Worm (Caenorhabditis elegans) whole organism, young adult: ENCODE results near the gene K01D12.5.
A peak's percentile ranks its signal among the peaks of the same experiment; 100 is the strongest.

Source experiments
- B0261.1 ChIP-seq: sonication (generic microtip); optimal IDR thresholded peaks from 2 replicates; lab custom pipeline; 2016; ENCODE audit warnings: mild to moderate bottlenecking, missing genetic modification characterization, moderate library complexity, missing compliant biosample characterization
- B0336.3 ChIP-seq: fragments of 200-800 bp; sonication (Bioruptor generic); IDR thresholded peaks from 2 replicates; pipeline ENCODE4 v1.3.6; 2022; ENCODE audit warnings: missing genetic modification characterization, missing compliant biosample characterization
- C06A6.2 ChIP-seq: fragments of 200-800 bp; sonication (Bioruptor generic); conservative IDR thresholded peaks from 2 replicates; pipeline ENCODE4 v1.3.6; 2022; ENCODE audit warnings: missing genetic modification characterization, missing compliant biosample characterization
- F22D6.2 ChIP-seq: sonication (generic microtip); optimal IDR thresholded peaks from 2 replicates; lab custom pipeline; 2016; ENCODE audit warnings: mild to moderate bottlenecking, missing genetic modification characterization, missing compliant biosample characterization
- F37B4.10 ChIP-seq: fragments of 200-800 bp; sonication (Bioruptor generic); IDR thresholded peaks from 2 replicates; pipeline ENCODE4 v1.3.6; 2022; ENCODE audit warnings: missing genetic modification characterization, missing compliant biosample characterization
- F57C9.4 ChIP-seq: sonication (generic microtip); optimal IDR thresholded peaks from 2 replicates; lab custom pipeline; 2017; ENCODE audit warnings: mild to moderate bottlenecking, missing genetic modification characterization, missing compliant biosample characterization
- K11D2.4 ChIP-seq: fragments of 200-800 bp; sonication (Bioruptor generic); IDR thresholded peaks from 2 replicates; pipeline ENCODE4 v1.3.6; 2022; ENCODE audit warnings: missing genetic modification reagents, missing genetic modification characterization, missing compliant biosample characterization
- K12H6.12 ChIP-seq: fragments of 200-800 bp; sonication (Bioruptor generic); optimal IDR thresholded peaks from 2 replicates; lab custom pipeline; 2018; ENCODE audit warnings: mild to moderate bottlenecking, missing genetic modification characterization, missing compliant biosample characterization
- T07F8.4 ChIP-seq: sonication (generic microtip); optimal IDR thresholded peaks from 2 replicates; lab custom pipeline; 2016; ENCODE audit warnings: mild to moderate bottlenecking, missing genetic modification characterization, moderate library complexity, missing compliant biosample characterization
- T26A5.8 ChIP-seq: sonication (generic microtip); optimal IDR thresholded peaks from 2 replicates; lab custom pipeline; 2016; ENCODE audit warnings: missing genetic modification characterization, missing compliant biosample characterization
- Y56A3A.18 ChIP-seq: fragments of 200-800 bp; sonication (Bioruptor generic); IDR thresholded peaks from 2 replicates; pipeline ENCODE4 v1.3.6; 2022; ENCODE audit warnings: missing genetic modification reagents, missing genetic modification characterization, missing compliant biosample characterization
- attf-3 ChIP-seq: fragments of 200-800 bp; sonication (Bioruptor generic); conservative IDR thresholded peaks from 2 replicates; pipeline ENCODE4 v1.3.6; 2022; ENCODE audit warnings: missing genetic modification reagents, missing genetic modification characterization, missing compliant biosample characterization
- attf-5 ChIP-seq: fragments of 200-800 bp; sonication (Bioruptor generic); optimal IDR thresholded peaks from 2 replicates; lab custom pipeline; 2018; ENCODE audit warnings: mild to moderate bottlenecking, missing genetic modification characterization, missing compliant biosample characterization
- attf-6 ChIP-seq: fragments of 200-800 bp; sonication (Bioruptor generic); IDR thresholded peaks from 2 replicates; pipeline ENCODE4 v1.3.6; 2022; ENCODE audit warnings: missing genetic modification reagents, missing genetic modification characterization, missing compliant biosample characterization
- ceh-27 ChIP-seq: fragments of 200-800 bp; sonication (Bioruptor generic); optimal IDR thresholded peaks from 2 replicates; lab custom pipeline; 2018; ENCODE audit warnings: mild to moderate bottlenecking, missing genetic modification characterization, moderate library complexity, missing compliant biosample characterization
- ceh-40 ChIP-seq: fragments of 200-800 bp; sonication (Bioruptor generic); IDR thresholded peaks from 2 replicates; pipeline ENCODE4 v1.3.6; 2022; ENCODE audit warnings: missing genetic modification characterization, missing compliant biosample characterization
- ceh-79 ChIP-seq: sonication (generic microtip); optimal IDR thresholded peaks from 2 replicates; lab custom pipeline; 2017; ENCODE audit warnings: mild to moderate bottlenecking, missing genetic modification characterization, missing compliant biosample characterization
- dox-1 ChIP-seq: fragments of 200-800 bp; sonication (Bioruptor generic); IDR thresholded peaks from 2 replicates; pipeline ENCODE4 v1.3.6; 2022; ENCODE audit warnings: missing genetic modification reagents, missing genetic modification characterization, missing compliant biosample characterization
- egrh-3 ChIP-seq: fragments of 200-800 bp; sonication (Bioruptor generic); IDR thresholded peaks from 2 replicates; pipeline ENCODE4 v1.3.6; 2022; ENCODE audit warnings: missing genetic modification reagents, missing genetic modification characterization, missing compliant biosample characterization
- gei-17 ChIP-seq: fragments of 200-800 bp; sonication (Bioruptor generic); optimal IDR thresholded peaks from 2 replicates; lab custom pipeline; 2018; ENCODE audit warnings: mild to moderate bottlenecking, missing genetic modification characterization, missing compliant biosample characterization
- hlh-26 ChIP-seq: fragments of 200-800 bp; sonication (Bioruptor generic); conservative IDR thresholded peaks from 2 replicates; pipeline ENCODE4 v1.3.6; 2022; ENCODE audit warnings: missing genetic modification reagents, missing genetic modification characterization, missing compliant biosample characterization
- hmg-1.2 ChIP-seq: fragments of 200-800 bp; sonication (Bioruptor generic); IDR thresholded peaks from 2 replicates; pipeline ENCODE4 v1.3.6; 2022; ENCODE audit warnings: missing genetic modification reagents, missing genetic modification characterization, missing compliant biosample characterization
- lag-1 ChIP-seq: fragments of 200-800 bp; sonication (Bioruptor generic); IDR thresholded peaks from 2 replicates; pipeline ENCODE4 v1.3.6; 2022; ENCODE audit warnings: missing genetic modification reagents, missing genetic modification characterization, missing compliant biosample characterization
- lin-26 ChIP-seq: fragments of 200-800 bp; sonication (Bioruptor generic); IDR thresholded peaks from 2 replicates; pipeline ENCODE4 v1.3.6; 2022; ENCODE audit warnings: missing genetic modification reagents, missing genetic modification characterization, missing compliant biosample characterization
- lin-35 ChIP-seq, 3 experiments: fragments of 150-350 bp in 2 of 3; sonication (generic microtip) in 1 of 3; optimal IDR thresholded peaks; 2 replicates each; lab custom pipeline; 2014 to 2018; ENCODE audit warnings: missing biosample characterization in 3 of 3, missing genetic modification characterization in 3 of 3, missing genetic modification reagents in 3 of 3
- lsl-1 ChIP-seq: fragments of 200-800 bp; sonication (Bioruptor generic); optimal IDR thresholded peaks from 2 replicates; lab custom pipeline; 2018; ENCODE audit warnings: mild to moderate bottlenecking, missing genetic modification characterization, moderate library complexity, missing compliant biosample characterization
- madf-10 ChIP-seq: sonication (generic microtip); optimal IDR thresholded peaks from 2 replicates; lab custom pipeline; 2016; ENCODE audit warnings: mild to moderate bottlenecking, missing genetic modification characterization, missing compliant biosample characterization
- mcd-1 ChIP-seq: fragments of 200-800 bp; sonication (Bioruptor generic); IDR thresholded peaks from 2 replicates; pipeline ENCODE4 v1.3.6; 2022; ENCODE audit warnings: missing genetic modification reagents, missing genetic modification characterization, missing compliant biosample characterization
- nhr-120 ChIP-seq: fragments of 200-800 bp; sonication (Bioruptor generic); IDR thresholded peaks from 2 replicates; pipeline ENCODE4 v1.3.6; 2022; ENCODE audit warnings: missing genetic modification characterization, missing compliant biosample characterization
- rcor-1 ChIP-seq: fragments of 200-800 bp; sonication (Bioruptor generic); IDR thresholded peaks from 2 replicates; pipeline ENCODE4 v1.3.6; 2022; ENCODE audit warnings: missing genetic modification reagents, missing genetic modification characterization, missing compliant biosample characterization
- rpc-1 ChIP-seq, 2 experiments: fragments of 150-350 bp in 1 of 2; sonication (generic microtip) in 1 of 2; optimal IDR thresholded peaks; 2 replicates each; lab custom pipeline; 2014 to 2018; ENCODE audit warnings: missing biosample characterization in 1 of 2, missing genetic modification characterization in 1 of 2, missing genetic modification reagents in 1 of 2, missing genotype in 1 of 2
- unc-130 ChIP-seq: sonication (generic microtip); optimal IDR thresholded peaks from 2 replicates; lab custom pipeline; 2016; ENCODE audit warnings: missing genetic modification reagents, missing genetic modification characterization, missing compliant biosample characterization
- zfh-2 ChIP-seq: fragments of 200-800 bp; sonication (Bioruptor generic); conservative IDR thresholded peaks from 2 replicates; pipeline ENCODE4 v1.3.6; 2022; ENCODE audit warnings: missing genetic modification reagents, missing genetic modification characterization, missing compliant biosample characterization
- zim-3 ChIP-seq: sonication (generic microtip); optimal IDR thresholded peaks from 2 replicates; lab custom pipeline; 2017; ENCODE audit warnings: mild to moderate bottlenecking, missing genetic modification characterization, moderate library complexity, missing compliant biosample characterization
- ztf-25 ChIP-seq: fragments of 200-800 bp; sonication (Bioruptor generic); IDR thresholded peaks from 2 replicates; pipeline ENCODE4 v1.3.6; 2022; ENCODE audit warnings: missing genetic modification reagents, missing genetic modification characterization, missing compliant biosample characterization
- ztf-26 ChIP-seq: sonication (generic microtip); optimal IDR thresholded peaks from 2 replicates; lab custom pipeline; 2017; ENCODE audit warnings: missing genetic modification characterization, missing compliant biosample characterization
- ztf-28 ChIP-seq: fragments of 200-800 bp; sonication (Bioruptor generic); IDR thresholded peaks from 2 replicates; pipeline ENCODE4 v1.3.6; 2022; ENCODE audit warnings: missing genetic modification reagents, missing genetic modification characterization, missing compliant biosample characterization

The K01D12.5 gene

ce11 chrV:12352445-12352844 is 45.2 kb upstream of the K01D12.5 start, which contains the start of gene sqt-3:
Gene sqt-3 (plus strand): TSS chrV:12352745.
- no peak for TF ChIP-seq rcor-1

- TF ChIP-seq attf-6 (GFP tag; lab: Robert Waterston, UW): 0 out of 2 replicates have a peak, but pooled peaks have one; percentile 17
- TF ChIP-seq Y56A3A.18 (GFP tag; lab: Robert Waterston, UW): no peak
- no peak for TF ChIP-seq ceh-40 (GFP tag; lab: Robert Waterston, UW)
- no peak for TF ChIP-seq unc-130
These were observed 44.8 kb upstream of the K01D12.5 start for ce11 chrV:12352881-12353280.

ce11 chrV:12353505-12353904 is 44.1 kb upstream of the K01D12.5 start:
- TF ChIP-seq dox-1 (GFP tag; lab: Robert Waterston, UW): no peak
- peak; percentile 52; the same call in 1 of the 2 replicates for TF ChIP-seq mcd-1 (GFP tag; lab: Robert Waterston, UW)
- no peak for TF ChIP-seq T07F8.4 (tag; lab: Kevin White, UChicago)
- TF ChIP-seq ztf-28: 0 out of 2 replicates have a peak, but pooled peaks have one; percentile 47
- TF ChIP-seq zim-3 (tag; lab: Kevin White, UChicago): no peak
- no peak for TF ChIP-seq hmg-1.2 (GFP tag; lab: Robert Waterston, UW)
- TF ChIP-seq ceh-27 (GFP tag; lab: Kevin White, UChicago): no peak
- no peak for TF ChIP-seq lin-26 (GFP tag; lab: Robert Waterston, UW)
- TF ChIP-seq rpc-1 (optimal IDR thresholded peaks at IDR 0.05; lab: Kevin White, UChicago): no peak
- no peak for TF ChIP-seq rpc-1 (tag; optimal IDR thresholded peaks at IDR 0.05; lab: Kevin White, UChicago)
- peak; percentile 99 for TF ChIP-seq egrh-3 (GFP tag; lab: Robert Waterston, UW)
- no peak for TF ChIP-seq ztf-25
- TF ChIP-seq T26A5.8: no peak
- TF ChIP-seq lin-35 (GFP tag; optimal IDR thresholded peaks at IDR 0.05; lab: Kevin White, UChicago): no peak
- TF ChIP-seq F37B4.10 (GFP tag; lab: Robert Waterston, UW): no peak
- TF ChIP-seq B0261.1 (tag; lab: Kevin White, UChicago): no peak
- no peak for TF ChIP-seq F22D6.2 (tag; lab: Kevin White, UChicago)
- no peak for TF ChIP-seq ztf-26
- no peak for TF ChIP-seq madf-10
- no peak for TF ChIP-seq lag-1
- no peak for TF ChIP-seq B0336.3 (GFP tag; lab: Robert Waterston, UW)
- no peak for TF ChIP-seq hlh-26 (GFP tag; lab: Robert Waterston, UW)
- no peak for TF ChIP-seq attf-3 (GFP tag; lab: Robert Waterston, UW)
- no peak for TF ChIP-seq F57C9.4 (tag; lab: Kevin White, UChicago)
- peak; percentile 97 for TF ChIP-seq zfh-2 (GFP tag; lab: Robert Waterston, UW)
- no peak for TF ChIP-seq lsl-1 (GFP tag; lab: Kevin White, UChicago)
- no peak for TF ChIP-seq nhr-120 (GFP tag; lab: Robert Waterston, UW)
- TF ChIP-seq rcor-1: no peak
- TF ChIP-seq C06A6.2 (GFP tag; lab: Robert Waterston, UW): no peak
- no peak for TF ChIP-seq attf-5 (GFP tag; lab: Kevin White, UChicago)
- TF ChIP-seq K12H6.12 (tag; lab: Kevin White, UChicago): no peak
- no peak for TF ChIP-seq Y56A3A.18 (GFP tag; lab: Robert Waterston, UW)
- no peak for TF ChIP-seq K11D2.4
- no peak for TF ChIP-seq ceh-79
- no peak for TF ChIP-seq gei-17 (GFP tag; lab: Kevin White, UChicago)
